Fruit fly (Drosophila melanogaster) whole organism, embryonic: ENCODE measurements around the gene CG43136.
A peak's percentile ranks its signal among the peaks of the same experiment; 100 is the strongest.

Experiments
- Adf1 ChIP-seq: fragments of 200-800 bp; sonication (Bioruptor generic); IDR thresholded peaks from 2 replicates; pipeline ENCODE4 v1.3.6; 2022; ENCODE audit warnings: missing biosample characterization, missing genetic modification characterization
- Atf6 ChIP-seq: fragments of 200-800 bp; sonication (Bioruptor generic); IDR thresholded peaks from 2 replicates; pipeline ENCODE4 v1.3.6; 2022; ENCODE audit warnings: missing biosample characterization, missing genetic modification characterization
- Bgb ChIP-seq: fragments of 200-800 bp; sonication (Bioruptor generic); IDR thresholded peaks from 2 replicates; pipeline ENCODE4 v1.3.6; 2022; ENCODE audit warnings: missing biosample characterization, missing genetic modification characterization; ENCODE audit not compliant: partially characterized antibody
- CG1024 ChIP-seq: fragments of 200-800 bp; sonication (Bioruptor generic); IDR thresholded peaks from 2 replicates; pipeline ENCODE4 v1.3.6; 2022; ENCODE audit warnings: missing biosample characterization, missing genetic modification characterization
- CG10366 ChIP-seq: fragments of 200-800 bp; sonication (Bioruptor generic); IDR thresholded peaks from 2 replicates; pipeline ENCODE4 v1.3.6; 2022; ENCODE audit warnings: missing biosample characterization, missing genetic modification characterization
- CG10543 ChIP-seq: fragments of 200-800 bp; sonication (Bioruptor generic); optimal IDR thresholded peaks from 3 replicates; lab custom pipeline; 2017; ENCODE audit warnings: missing biosample characterization, mild to moderate bottlenecking, missing genetic modification characterization, moderate library complexity
- CG10565 ChIP-seq: fragments of 200-800 bp; sonication (Bioruptor generic); optimal IDR thresholded peaks from 3 replicates; lab custom pipeline; 2016; ENCODE audit warnings: missing biosample characterization, mild to moderate bottlenecking, missing genetic modification characterization
- CG14441 ChIP-seq: fragments of 200-800 bp; sonication (Bioruptor generic); IDR thresholded peaks from 2 replicates; pipeline ENCODE4 v1.3.6; 2022; ENCODE audit warnings: missing biosample characterization, missing genetic modification characterization
- CG14710 ChIP-seq: fragments of 200-800 bp; sonication (Bioruptor generic); optimal IDR thresholded peaks from 3 replicates; lab custom pipeline; 2019; ENCODE audit warnings: missing biosample characterization, mild to moderate bottlenecking, missing genetic modification characterization, moderate library complexity
- CG14860 ChIP-seq: fragments of 200-800 bp; sonication (Bioruptor generic); IDR thresholded peaks from 3 replicates; pipeline ENCODE4 v1.3.6; 2022; ENCODE audit warnings: missing biosample characterization, missing genetic modification characterization; ENCODE audit not compliant: partially characterized antibody
- CG14965 ChIP-seq: fragments of 200-800 bp; sonication (Bioruptor generic); optimal IDR thresholded peaks from 2 replicates; lab custom pipeline; 2016; ENCODE audit warnings: missing biosample characterization, missing genetic modification characterization, borderline replicate concordance
- CG15514 ChIP-seq: fragments of 200-800 bp; sonication (Bioruptor generic); optimal IDR thresholded peaks from 3 replicates; lab custom pipeline; 2017; ENCODE audit warnings: missing biosample characterization, missing genetic modification characterization, mild to moderate bottlenecking, moderate library complexity, missing genetic modification reagents
- CG17912 ChIP-seq: fragments of 200-800 bp; sonication (Bioruptor generic); optimal IDR thresholded peaks from 2 replicates; lab custom pipeline; 2018; ENCODE audit warnings: missing biosample characterization, mild to moderate bottlenecking, missing genetic modification characterization
- CG31441 ChIP-seq: fragments of 200-800 bp; sonication (Bioruptor generic); IDR thresholded peaks from 2 replicates; pipeline ENCODE4 v1.3.6; 2022; ENCODE audit warnings: missing biosample characterization, missing genetic modification characterization
- CG43689 ChIP-seq: fragments of 200-800 bp; sonication (Bioruptor generic); IDR thresholded peaks from 2 replicates; pipeline ENCODE4 v1.3.6; 2022; ENCODE audit warnings: missing biosample characterization, missing genetic modification characterization
- CG6813 ChIP-seq: fragments of 200-800 bp; sonication (Bioruptor generic); optimal IDR thresholded peaks from 2 replicates; lab custom pipeline; 2017; ENCODE audit warnings: missing biosample characterization, missing genetic modification characterization, mild to moderate bottlenecking, moderate library complexity, missing genetic modification reagents
- CG9932 ChIP-seq: fragments of 200-800 bp; sonication (Bioruptor generic); IDR thresholded peaks from 2 replicates; pipeline ENCODE4 v1.3.6; 2022; ENCODE audit warnings: missing biosample characterization, missing genetic modification characterization
- Chrac-16 ChIP-seq: fragments of 200-800 bp; sonication (Bioruptor generic); optimal IDR thresholded peaks from 3 replicates; lab custom pipeline; 2016; ENCODE audit warnings: missing biosample characterization, missing genetic modification characterization
- CrebB ChIP-seq: fragments of 200-800 bp; sonication (Bioruptor generic); optimal IDR thresholded peaks from 3 replicates; lab custom pipeline; 2018; ENCODE audit warnings: missing biosample characterization, mild to moderate bottlenecking, missing genetic modification characterization
- Dad ChIP-seq: fragments of 200-800 bp; sonication (Bioruptor generic); optimal IDR thresholded peaks from 3 replicates; lab custom pipeline; 2016; ENCODE audit warnings: missing biosample characterization, missing genetic modification characterization
- Dbx ChIP-seq: fragments of 200-800 bp; sonication (Bioruptor generic); IDR thresholded peaks from 3 replicates; pipeline ENCODE4 v1.3.6; 2022; ENCODE audit warnings: missing biosample characterization, missing genetic modification characterization
- Doc3 ChIP-seq: fragments of 200-800 bp; sonication (Bioruptor generic); IDR thresholded peaks from 3 replicates; pipeline ENCODE4 v1.3.6; 2022; ENCODE audit warnings: missing biosample characterization, missing genetic modification characterization; ENCODE audit not compliant: partially characterized antibody
- Elba2 ChIP-seq: fragments of 200-800 bp; sonication (Bioruptor generic); optimal IDR thresholded peaks from 3 replicates; lab custom pipeline; 2016; ENCODE audit warnings: missing biosample characterization, missing genetic modification characterization
- Lpt ChIP-seq: fragments of >200 bp; optimal IDR thresholded peaks from 2 replicates; lab custom pipeline; 2018; ENCODE audit warnings: missing biosample characterization, missing genetic modification characterization
- Mes4 ChIP-seq: fragments of 200-800 bp; sonication (Bioruptor generic); optimal IDR thresholded peaks from 2 replicates; lab custom pipeline; 2016; ENCODE audit warnings: missing biosample characterization, missing genetic modification characterization
- NK7.1 ChIP-seq: fragments of 200-800 bp; sonication (Bioruptor generic); optimal IDR thresholded peaks from 3 replicates; lab custom pipeline; 2016; ENCODE audit warnings: missing biosample characterization, missing genetic modification characterization
- TFAM ChIP-seq: fragments of 200-800 bp; sonication (Bioruptor generic); optimal IDR thresholded peaks from 2 replicates; lab custom pipeline; 2017; ENCODE audit warnings: missing biosample characterization, missing genetic modification characterization, inconsistent platforms
- ato ChIP-seq: fragments of 200-800 bp; sonication (Bioruptor generic); IDR thresholded peaks from 2 replicates; pipeline ENCODE4 v1.3.6; 2022; ENCODE audit warnings: missing biosample characterization, missing genetic modification characterization; ENCODE audit not compliant: partially characterized antibody
- az2 ChIP-seq: fragments of 200-800 bp; sonication (Bioruptor generic); optimal IDR thresholded peaks from 3 replicates; lab custom pipeline; 2016; ENCODE audit warnings: missing biosample characterization, missing genetic modification characterization
- croc ChIP-seq: fragments of 200-800 bp; sonication (Bioruptor generic); conservative IDR thresholded peaks from 3 replicates; pipeline ENCODE4 v1.3.6; 2022; ENCODE audit warnings: missing biosample characterization, missing genetic modification characterization
- ems ChIP-seq: fragments of 200-800 bp; sonication (Bioruptor generic); optimal IDR thresholded peaks from 3 replicates; lab custom pipeline; 2016; ENCODE audit warnings: missing biosample characterization, missing genetic modification characterization
- fru ChIP-seq: fragments of >200 bp; optimal IDR thresholded peaks from 2 replicates; lab custom pipeline; 2017
- hbn ChIP-seq: fragments of 200-800 bp; sonication (Bioruptor generic); IDR thresholded peaks from 2 replicates; pipeline ENCODE4 v1.3.6; 2022; ENCODE audit warnings: missing biosample characterization, missing genetic modification characterization; ENCODE audit not compliant: partially characterized antibody
- jigr1 ChIP-seq: fragments of 200-800 bp; sonication (Bioruptor generic); IDR thresholded peaks from 3 replicates; pipeline ENCODE4 v1.3.6; 2022; ENCODE audit warnings: missing biosample characterization, missing genetic modification characterization
- maf-S ChIP-seq: fragments of 200-800 bp; sonication (Bioruptor generic); optimal IDR thresholded peaks from 2 replicates; lab custom pipeline; 2016; ENCODE audit warnings: missing biosample characterization, missing genetic modification characterization
- mam ChIP-seq: fragments of 200-800 bp; sonication (Bioruptor generic); optimal IDR thresholded peaks from 3 replicates; lab custom pipeline; 2016; ENCODE audit warnings: missing biosample characterization, missing genetic modification characterization
- pfk ChIP-seq: fragments of 200-800 bp; sonication (Bioruptor generic); optimal IDR thresholded peaks from 2 replicates; lab custom pipeline; 2018; ENCODE audit warnings: missing biosample characterization, mild to moderate bottlenecking, missing genetic modification characterization, moderate library complexity
- pho ChIP-seq: fragments of 200-800 bp; sonication (Bioruptor generic); optimal IDR thresholded peaks from 2 replicates; lab custom pipeline; 2016; ENCODE audit warnings: missing biosample characterization, missing genetic modification characterization
- phol ChIP-seq: fragments of 200-800 bp; sonication (Bioruptor generic); optimal IDR thresholded peaks from 3 replicates; lab custom pipeline; 2018; ENCODE audit warnings: missing biosample characterization, mild to moderate bottlenecking, missing genetic modification characterization, moderate library complexity
- prd ChIP-seq, 3 experiments: fragments of >200 bp in 2 of 3; fragments of 200-800 bp in 1 of 3; sonication (Bioruptor generic) in 1 of 3; optimal IDR thresholded peaks in 2 of 3; IDR thresholded peaks in 1 of 3; 2 replicates in 2 of 3; 3 replicates in 1 of 3; pipeline versions ENCODE4 v1.3.6 to Lab custom; 2017 to 2022; ENCODE audit warnings: missing biosample characterization in 1 of 3, missing genetic modification characterization in 1 of 3
- psq ChIP-seq: fragments of 200-800 bp; sonication (Bioruptor generic); optimal IDR thresholded peaks from 2 replicates; lab custom pipeline; 2017; ENCODE audit warnings: missing biosample characterization, missing genetic modification characterization
- rib ChIP-seq: fragments of 200-800 bp; sonication (Bioruptor generic); IDR thresholded peaks from 2 replicates; pipeline ENCODE4 v1.3.6; 2022; ENCODE audit warnings: missing biosample characterization, missing genetic modification characterization
- sima ChIP-seq: fragments of 200-800 bp; sonication (Bioruptor generic); optimal IDR thresholded peaks from 2 replicates; lab custom pipeline; 2016; ENCODE audit warnings: missing biosample characterization, missing genetic modification characterization
- tll ChIP-seq, 2 experiments: fragments of 200-800 bp in 1 of 2; fragments of >200 bp in 1 of 2; sonication (Bioruptor generic) in 1 of 2; optimal IDR thresholded peaks; 2 replicates each; lab custom pipeline; 2017 to 2019; ENCODE audit warnings: missing biosample characterization in 2 of 2, missing genetic modification characterization in 2 of 2, mild to moderate bottlenecking in 1 of 2, moderate library complexity in 1 of 2
- toy ChIP-seq: fragments of 200-800 bp; sonication (Bioruptor generic); IDR thresholded peaks from 2 replicates; pipeline ENCODE4 v1.3.6; 2022; ENCODE audit warnings: missing biosample characterization, missing genetic modification characterization
- tup ChIP-seq: fragments of 200-800 bp; sonication (Bioruptor generic); optimal IDR thresholded peaks from 2 replicates; lab custom pipeline; 2016; ENCODE audit warnings: missing biosample characterization, mild to moderate bottlenecking, missing genetic modification characterization, moderate library complexity
- unpg ChIP-seq: fragments of 200-800 bp; sonication (Bioruptor generic); optimal IDR thresholded peaks from 3 replicates; lab custom pipeline; 2018; ENCODE audit warnings: missing biosample characterization, mild to moderate bottlenecking, missing genetic modification characterization, moderate library complexity
- vvl ChIP-seq: fragments of 200-800 bp; sonication (Bioruptor generic); IDR thresholded peaks from 2 replicates; pipeline ENCODE4 v1.3.6; 2022; ENCODE audit warnings: missing biosample characterization, missing genetic modification characterization
- wek ChIP-seq: fragments of 200-800 bp; sonication (Bioruptor generic); optimal IDR thresholded peaks from 3 replicates; lab custom pipeline; 2018; ENCODE audit warnings: missing biosample characterization, mild to moderate bottlenecking, missing genetic modification characterization, moderate library complexity

The CG43136 gene

dm6 chrX:5880139-5880924 is 26.8 kb downstream of the CG43136 start (continued):
- TF ChIP-seq hbn (GFP tag; lab: Robert Waterston, UW), result no peak
- TF ChIP-seq Dad, result no peak
- no peak for TF ChIP-seq pfk (GFP tag; lab: Kevin White, UChicago)
- no peak for TF ChIP-seq rib (GFP tag; lab: Robert Waterston, UW)
- TF ChIP-seq psq, result peak; percentile 85
- peak; percentile 8 for TF ChIP-seq CrebB (tag; lab: Kevin White, UChicago)
- peak; percentile 17 for TF ChIP-seq mam (GFP tag; lab: Kevin White, UChicago)
- peak; percentile 32 for TF ChIP-seq CG14710
- TF ChIP-seq maf-S (GFP tag; lab: Kevin White, UChicago), result no peak
- peak; percentile 8 for TF ChIP-seq CG6813 (GFP tag; lab: Kevin White, UChicago)
- TF ChIP-seq CG14860, result no peak
- no peak for TF ChIP-seq fru (lab: Kevin White, UChicago)
- no peak for TF ChIP-seq ato
- peak; percentile 45 for TF ChIP-seq Chrac-16 (GFP tag; lab: Kevin White, UChicago)
- TF ChIP-seq CG31441 (GFP tag; lab: Robert Waterston, UW), result peak; percentile 40; the same call in 1 of the 2 replicates
- no peak for TF ChIP-seq CG1024 (GFP tag; lab: Robert Waterston, UW)
- TF ChIP-seq wek, result peak; percentile 30
- no peak for TF ChIP-seq CG15514 (GFP tag; lab: Kevin White, UChicago)
- no peak for TF ChIP-seq prd (optimal IDR thresholded peaks at IDR 0.05; lab: Kevin White, UChicago)
- peak; percentile 55; the same call in 2 of the 3 replicates for TF ChIP-seq prd (GFP tag; IDR thresholded peaks at IDR 0.05; lab: Robert Waterston, UW)
- no peak for TF ChIP-seq CG14965 (GFP tag; lab: Kevin White, UChicago)
- no peak for TF ChIP-seq sima (GFP tag; lab: Kevin White, UChicago)
- TF ChIP-seq unpg (GFP tag; lab: Kevin White, UChicago), result peak; percentile 43
- no peak for TF ChIP-seq Lpt (GFP tag; lab: Kevin White, UChicago)
- peak; percentile 57 for TF ChIP-seq CG9932
- TF ChIP-seq Atf6 (GFP tag; lab: Robert Waterston, UW), result peak; percentile 54; the same call in 1 of the 2 replicates
- peak; percentile 1 for TF ChIP-seq CG10543 (GFP tag; lab: Kevin White, UChicago)
- TF ChIP-seq vvl (GFP tag; lab: Robert Waterston, UW), result peak; percentile 51
- no peak for TF ChIP-seq CG43689 (GFP tag; lab: Robert Waterston, UW)
- no peak for TF ChIP-seq Bgb (GFP tag; lab: Robert Waterston, UW)
- peak; percentile 24 for TF ChIP-seq CG17912 (GFP tag; lab: Kevin White, UChicago)
- peak; percentile 33; the same call in 1 of the 3 replicates for TF ChIP-seq Dbx (GFP tag; lab: Robert Waterston, UW)
- TF ChIP-seq Doc3 (GFP tag; lab: Robert Waterston, UW), result no peak
- TF ChIP-seq jigr1 (GFP tag; lab: Robert Waterston, UW), result no peak
- peak; percentile 36 for TF ChIP-seq az2 (GFP tag; lab: Kevin White, UChicago)
- TF ChIP-seq Elba2, result peak; percentile 99
- TF ChIP-seq pho (GFP tag; lab: Kevin White, UChicago), result peak; percentile 51
- peak; percentile 35 for TF ChIP-seq ems (GFP tag; lab: Kevin White, UChicago)
- no peak for TF ChIP-seq tll (GFP tag; optimal IDR thresholded peaks at IDR 0.05; lab: Kevin White, UChicago)
- TF ChIP-seq Mes4 (GFP tag; lab: Kevin White, UChicago), result no peak
- no peak for TF ChIP-seq CG10565 (GFP tag; lab: Kevin White, UChicago)
- TF ChIP-seq croc (GFP tag; lab: Robert Waterston, UW), result 0 out of 3 replicates have a peak, but pooled peaks have one; percentile 22
- no peak for TF ChIP-seq TFAM (GFP tag; lab: Kevin White, UChicago)
- TF ChIP-seq toy (GFP tag; lab: Robert Waterston, UW), result no peak
- TF ChIP-seq CG14441 (GFP tag; lab: Robert Waterston, UW), result no peak; the same call in 1 of the 2 replicates
- peak; percentile 41 for TF ChIP-seq phol
- TF ChIP-seq CG10366 (GFP tag; lab: Robert Waterston, UW), result no peak
- no peak for TF ChIP-seq tup (GFP tag; lab: Kevin White, UChicago)
- TF ChIP-seq Adf1 (GFP tag; lab: Robert Waterston, UW), result no peak
- no peak for TF ChIP-seq NK7.1 (GFP tag; lab: Kevin White, UChicago)
